Worm (Caenorhabditis elegans): Measurements from ENCODE around the gene rpl-39.

DNA sequence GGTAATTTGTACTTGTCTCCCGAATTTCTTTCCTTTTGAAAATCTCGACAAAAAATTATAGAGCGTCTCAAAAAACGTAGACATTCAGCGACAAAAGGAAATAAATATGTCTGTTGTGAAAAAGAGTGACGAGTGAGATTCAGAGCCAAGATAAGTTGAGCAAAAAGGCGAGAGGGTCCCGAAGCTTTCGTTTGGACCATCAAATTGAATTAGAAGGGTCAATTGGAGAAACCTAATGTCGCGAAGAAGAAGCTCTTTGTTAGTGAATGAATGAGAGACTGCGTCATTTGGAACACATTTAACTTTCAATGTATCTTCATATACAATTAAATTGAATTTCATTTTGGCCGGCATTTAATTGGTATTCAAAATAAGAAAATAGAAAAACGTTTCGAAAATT, 40.6 kb upstream of the rpl-39 start:
- no peak for TF ChIP-seq tra-4 (tag; optimal IDR thresholded peaks at IDR 0.05)
- no peak for TF ChIP-seq tbx-37 (GFP tag; conservative IDR thresholded peaks at IDR 0.05)
- TF ChIP-seq B0310.2 (tag; optimal IDR thresholded peaks at IDR 0.05) = no peak
